Worm (Caenorhabditis elegans) whole organism, midembryonic: Measurements from ENCODE around the gene exc-14.
A peak's percentile ranks its signal among the peaks of the same experiment; 100 is the strongest.

Experiments used
- T22C8.4 ChIP-seq: fragments of 200-800 bp; sonication (Bioruptor generic); IDR thresholded peaks from 2 replicates; pipeline ENCODE4 v1.3.6; 2022; ENCODE audit warnings: missing genetic modification characterization, missing compliant biosample characterization
- cog-1 ChIP-seq: sonication (generic microtip); optimal IDR thresholded peaks from 2 replicates; lab custom pipeline; 2016; ENCODE audit warnings: missing genetic modification characterization, missing compliant biosample characterization
- flt-1 ChIP-seq: fragments of 200-800 bp; sonication (Bioruptor generic); IDR thresholded peaks from 2 replicates; pipeline ENCODE4 v1.3.6; 2022; ENCODE audit warnings: missing genetic modification characterization, missing compliant biosample characterization
- klf-2 ChIP-seq: fragments of 200-800 bp; sonication (Bioruptor generic); conservative IDR thresholded peaks from 2 replicates; pipeline ENCODE4 v1.3.6; 2022; ENCODE audit warnings: missing genetic modification reagents, missing genetic modification characterization, missing compliant biosample characterization
- med-1 ChIP-seq: sonication (generic microtip); optimal IDR thresholded peaks from 2 replicates; lab custom pipeline; 2017; ENCODE audit warnings: missing genetic modification characterization, mild to moderate bottlenecking, missing compliant biosample characterization, antibody characterized with exemption, missing genetic modification reagents; ENCODE audit not compliant: insufficient read depth
- ref-1 ChIP-seq: fragments of 200-800 bp; sonication (Bioruptor generic); conservative IDR thresholded peaks from 2 replicates; pipeline ENCODE4 v1.3.6; 2022; ENCODE audit warnings: missing genetic modification reagents, missing genetic modification characterization, missing compliant biosample characterization
- tab-1 ChIP-seq: fragments of 200-800 bp; sonication (Bioruptor generic); IDR thresholded peaks from 2 replicates; pipeline ENCODE4 v1.3.6; 2022; ENCODE audit warnings: missing genetic modification characterization, missing compliant biosample characterization
- ztf-23 ChIP-seq: fragments of 200-800 bp; sonication (Bioruptor generic); IDR thresholded peaks from 2 replicates; pipeline ENCODE4 v1.3.6; 2022; ENCODE audit warnings: missing genetic modification reagents, missing genetic modification characterization, missing compliant biosample characterization
- ztf-29 ChIP-seq: fragments of 200-800 bp; sonication (Bioruptor generic); IDR thresholded peaks from 2 replicates; pipeline ENCODE4 v1.3.6; 2022; ENCODE audit warnings: missing genetic modification reagents, missing genetic modification characterization, missing compliant biosample characterization

exc-14 gene

ce11 chrV:5069440-5069839 lies 23.4 kb upstream of the exc-14 start, which contains the start of gene Y58A7A.1:
TSS of gene Y58A7A.1 (minus strand) at chrV:5069540.
- TF ChIP-seq flt-1 (GFP tag; lab: Robert Waterston, UW) (no peak), ztf-29 (GFP tag; lab: Robert Waterston, UW) (no peak)

ce11 chrV:5067390-5067789 lies 21.4 kb upstream of the exc-14 start:
- no peak for TF ChIP-seq med-1 (GFP tag; lab: Kevin White, UChicago)
- no peak for TF ChIP-seq klf-2 (GFP tag; lab: Robert Waterston, UW)
- no peak for TF ChIP-seq cog-1 (tag; lab: Kevin White, UChicago)
- TF ChIP-seq flt-1 (GFP tag; lab: Robert Waterston, UW): no peak
- TF ChIP-seq T22C8.4 (GFP tag; lab: Robert Waterston, UW): no peak
- no peak for TF ChIP-seq ref-1 (GFP tag; lab: Robert Waterston, UW)
- no peak for TF ChIP-seq ztf-29 (GFP tag; lab: Robert Waterston, UW)
- TF ChIP-seq tab-1 (GFP tag; lab: Robert Waterston, UW): no peak
- TF ChIP-seq ztf-23 (GFP tag; lab: Robert Waterston, UW): no peak

DNA sequence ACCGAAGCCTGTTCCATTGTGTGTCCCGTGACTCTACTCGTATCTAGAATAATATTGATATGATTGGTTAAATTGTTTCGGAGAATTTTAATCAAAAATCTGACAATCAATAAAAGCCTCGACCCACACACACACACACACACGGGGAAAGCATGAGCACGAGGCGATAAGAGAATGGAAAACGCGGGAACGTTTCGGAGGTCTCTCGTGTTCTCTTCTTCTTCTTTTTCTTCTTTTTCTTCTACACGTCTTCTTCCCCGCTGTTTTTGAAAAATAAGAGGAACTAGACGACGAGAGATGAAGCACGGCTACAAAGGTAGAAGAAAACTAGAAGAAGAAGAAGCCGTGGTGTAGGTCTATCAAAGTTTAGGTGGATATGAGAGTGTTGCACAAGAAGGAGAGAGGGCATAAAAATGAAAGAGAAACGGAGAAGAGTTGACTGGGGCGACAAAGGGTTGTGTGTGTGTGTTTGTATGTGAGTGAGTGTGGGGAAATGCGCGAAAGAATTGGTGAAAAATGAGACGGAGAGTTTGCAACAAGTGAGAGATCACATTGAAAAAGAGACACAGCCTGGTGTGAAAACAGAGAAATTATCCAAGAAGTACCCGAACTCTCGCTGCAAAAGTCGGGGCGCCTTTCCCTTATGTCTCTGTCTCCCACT lies 18.9 kb upstream of the exc-14 start, which contains the start of gene mlk-1:
mlk-1 (minus strand) TSS at position 51 of the 661 bp plus-strand sequence.
- TF ChIP-seq cog-1 (tag; lab: Kevin White, UChicago) (peak; percentile 41), tab-1 (GFP tag; lab: Robert Waterston, UW) (no peak)

DNA sequence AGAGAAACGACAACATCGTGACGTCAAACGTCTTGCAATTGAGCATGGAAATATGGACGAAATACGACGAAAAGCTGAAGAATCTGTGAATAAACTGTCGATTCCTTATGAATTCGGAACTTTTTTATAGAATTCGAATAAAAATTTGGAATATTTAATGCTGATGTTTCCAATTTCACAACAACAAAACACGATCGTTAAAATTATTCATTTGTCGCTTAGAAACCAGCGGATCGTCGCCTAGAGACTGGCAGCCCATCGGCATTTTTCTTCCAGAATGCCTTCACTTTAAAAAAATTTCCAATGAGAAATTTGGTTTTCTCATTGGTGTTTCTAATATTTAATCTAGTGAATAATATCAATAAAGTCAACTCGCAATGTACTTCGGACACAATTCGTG lies 7.3 kb upstream of the exc-14 start, which contains the start of gene cwp-4:
cwp-4 (plus strand) TSS at position 301 of the 400 bp plus-strand sequence.
- no peak for TF ChIP-seq med-1 (GFP tag; lab: Kevin White, UChicago)
- TF ChIP-seq ztf-29 (GFP tag; lab: Robert Waterston, UW): no peak
- no peak for TF ChIP-seq klf-2 (GFP tag; lab: Robert Waterston, UW)
- TF ChIP-seq T22C8.4 (GFP tag; lab: Robert Waterston, UW): no peak
- no peak for TF ChIP-seq flt-1 (GFP tag; lab: Robert Waterston, UW)

DNA sequence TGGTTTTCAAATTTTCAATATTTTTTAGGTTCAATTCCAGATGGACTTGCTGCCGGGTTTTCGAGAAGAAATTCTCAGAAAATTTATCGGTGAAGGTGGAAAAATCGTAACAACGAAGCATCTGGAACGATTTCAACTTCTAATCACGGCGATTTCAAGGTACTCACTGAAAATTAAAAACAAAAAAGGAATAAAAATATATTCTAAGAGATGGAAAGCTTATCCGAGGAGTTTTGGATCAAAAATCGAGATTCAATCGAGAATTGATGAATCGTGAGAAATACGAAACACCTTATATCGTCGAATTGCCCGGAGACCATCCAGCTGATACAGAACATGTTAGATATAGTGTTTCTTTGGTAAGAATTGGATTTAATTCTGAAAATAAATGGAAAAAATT lies 6.2 kb upstream of the exc-14 start, which contains the start of gene K11D12.12:
K11D12.12 (plus strand) TSS at position 29 of the 400 bp plus-strand sequence.
- TF ChIP-seq tab-1 (GFP tag; lab: Robert Waterston, UW) (no peak), T22C8.4 (GFP tag; lab: Robert Waterston, UW) (no peak), cog-1 (tag; lab: Kevin White, UChicago) (no peak), ztf-29 (GFP tag; lab: Robert Waterston, UW) (no peak), flt-1 (GFP tag; lab: Robert Waterston, UW) (no peak), klf-2 (GFP tag; lab: Robert Waterston, UW) (no peak), ztf-23 (GFP tag; lab: Robert Waterston, UW) (no peak), ref-1 (GFP tag; lab: Robert Waterston, UW) (no peak), med-1 (GFP tag; lab: Kevin White, UChicago) (no peak)

ce11 chrV:5050073-5050599 lies 4.1 kb upstream of the exc-14 start:
- TF ChIP-seq T22C8.4 (GFP tag; lab: Robert Waterston, UW) (no peak), ref-1 (GFP tag; lab: Robert Waterston, UW) (no peak), ztf-23 (GFP tag; lab: Robert Waterston, UW) (no peak), ztf-29 (GFP tag; lab: Robert Waterston, UW) (no peak), cog-1 (tag; lab: Kevin White, UChicago) (no peak), med-1 (GFP tag; lab: Kevin White, UChicago) (no peak), flt-1 (GFP tag; lab: Robert Waterston, UW) (no peak)

ce11 chrV:5049333-5049942 lies 3.4 kb upstream of the exc-14 start, which contains the start of the genes pqn-51 and K11D12.14:
TSS of gene pqn-51 (plus strand) at chrV:5049607.
TSS of gene K11D12.14 (plus strand) at chrV:5049636.
- no peak for TF ChIP-seq klf-2 (GFP tag; lab: Robert Waterston, UW)
- TF ChIP-seq cog-1 (tag; lab: Kevin White, UChicago): peak; percentile 74
- peak; percentile 80 for TF ChIP-seq ztf-23 (GFP tag; lab: Robert Waterston, UW)
- TF ChIP-seq ref-1 (GFP tag; lab: Robert Waterston, UW): no peak
- no peak for TF ChIP-seq T22C8.4 (GFP tag; lab: Robert Waterston, UW)
- no peak for TF ChIP-seq tab-1 (GFP tag; lab: Robert Waterston, UW)
- peak; percentile 56 for TF ChIP-seq ztf-29 (GFP tag; lab: Robert Waterston, UW)
- TF ChIP-seq flt-1 (GFP tag; lab: Robert Waterston, UW): no peak; the same call in 1 of the 2 replicates
- TF ChIP-seq med-1 (GFP tag; lab: Kevin White, UChicago): no peak

ce11 chrV:5047230-5047629 lies 1.2 kb upstream of the exc-14 start:
- peak; percentile 78 for TF ChIP-seq ztf-23 (GFP tag; lab: Robert Waterston, UW)
- 0 out of 2 replicates have a peak, but pooled peaks have one; percentile 49 for TF ChIP-seq tab-1 (GFP tag; lab: Robert Waterston, UW)
- TF ChIP-seq klf-2 (GFP tag; lab: Robert Waterston, UW): peak; percentile 72
- peak; percentile 80 for TF ChIP-seq flt-1 (GFP tag; lab: Robert Waterston, UW)

ce11 chrV:5046558-5046957 lies 555 bp upstream of the exc-14 start:
- TF ChIP-seq klf-2 (GFP tag; lab: Robert Waterston, UW) (no peak), flt-1 (GFP tag; lab: Robert Waterston, UW) (no peak), T22C8.4 (GFP tag; lab: Robert Waterston, UW) (no peak), med-1 (GFP tag; lab: Kevin White, UChicago) (no peak), ref-1 (GFP tag; lab: Robert Waterston, UW) (no peak), ztf-29 (GFP tag; lab: Robert Waterston, UW) (no peak)
